Fruit fly (Drosophila melanogaster) whole organism, embryonic: Measurements from ENCODE around the gene CG31099.

Experiments used
- Atf3 ChIP-seq: fragments of 200-800 bp; sonication (Bioruptor generic); optimal IDR thresholded peaks from 3 replicates; lab custom pipeline; 2016; ENCODE audit warnings: missing biosample characterization, missing genetic modification characterization
- Atf6 ChIP-seq: fragments of 200-800 bp; sonication (Bioruptor generic); IDR thresholded peaks from 2 replicates; pipeline ENCODE4 v1.3.6; 2022; ENCODE audit warnings: missing biosample characterization, missing genetic modification characterization
- B-H1 ChIP-seq: fragments of 200-800 bp; sonication (Bioruptor generic); IDR thresholded peaks from 3 replicates; pipeline ENCODE4 v1.3.6; 2022; ENCODE audit warnings: missing biosample characterization, missing genetic modification characterization
- CG12659 ChIP-seq: fragments of 200-800 bp; sonication (Bioruptor generic); optimal IDR thresholded peaks from 3 replicates; lab custom pipeline; 2017; ENCODE audit warnings: mild to moderate bottlenecking, missing biosample characterization, missing genetic modification reagents, missing genetic modification characterization
- CG13296 ChIP-seq: fragments of 200-800 bp; sonication (Bioruptor generic); optimal IDR thresholded peaks from 3 replicates; lab custom pipeline; 2018; ENCODE audit warnings: missing biosample characterization, mild to moderate bottlenecking, missing genetic modification characterization
- CG13424 ChIP-seq: fragments of 200-800 bp; sonication (Bioruptor generic); optimal IDR thresholded peaks from 2 replicates; lab custom pipeline; 2019; ENCODE audit warnings: missing biosample characterization, mild to moderate bottlenecking, missing genetic modification characterization, moderate library complexity
- CG13894 ChIP-seq: fragments of 200-800 bp; sonication (Bioruptor generic); optimal IDR thresholded peaks from 3 replicates; lab custom pipeline; 2018; ENCODE audit warnings: missing biosample characterization, mild to moderate bottlenecking, missing genetic modification characterization, moderate library complexity
- CG15514 ChIP-seq: fragments of 200-800 bp; sonication (Bioruptor generic); optimal IDR thresholded peaks from 3 replicates; lab custom pipeline; 2017; ENCODE audit warnings: missing biosample characterization, missing genetic modification characterization, mild to moderate bottlenecking, moderate library complexity, missing genetic modification reagents
- CG1647 ChIP-seq: fragments of 200-800 bp; sonication (Bioruptor generic); optimal IDR thresholded peaks from 3 replicates; lab custom pipeline; 2016; ENCODE audit warnings: missing biosample characterization, missing genetic modification characterization
- CG2120 ChIP-seq: fragments of 200-800 bp; sonication (Bioruptor generic); optimal IDR thresholded peaks from 3 replicates; lab custom pipeline; 2016; ENCODE audit warnings: missing biosample characterization, missing genetic modification characterization
- CG2678 ChIP-seq: fragments of 200-800 bp; sonication (Bioruptor generic); optimal IDR thresholded peaks from 3 replicates; lab custom pipeline; 2019; ENCODE audit warnings: missing biosample characterization, mild to moderate bottlenecking, missing genetic modification characterization, moderate library complexity
- CG5180 ChIP-seq: fragments of 200-800 bp; sonication (Bioruptor generic); optimal IDR thresholded peaks from 3 replicates; lab custom pipeline; 2017; ENCODE audit warnings: missing biosample characterization, missing genetic modification characterization, mild to moderate bottlenecking, moderate library complexity, missing genetic modification reagents
- CG8281 ChIP-seq: fragments of 200-800 bp; sonication (Bioruptor generic); optimal IDR thresholded peaks from 2 replicates; lab custom pipeline; 2018; ENCODE audit warnings: missing biosample characterization, mild to moderate bottlenecking, missing genetic modification characterization, moderate library complexity
- CTCF ChIP-seq: fragments of 200-800 bp; sonication (Bioruptor generic); optimal IDR thresholded peaks from 2 replicates; lab custom pipeline; 2017; ENCODE audit warnings: missing biosample characterization, mild to moderate bottlenecking, missing genetic modification characterization, moderate library complexity
- Doc2 ChIP-seq: fragments of 200-800 bp; sonication (Bioruptor generic); IDR thresholded peaks from 2 replicates; pipeline ENCODE4 v1.3.6; 2022; ENCODE audit warnings: missing biosample characterization, missing genetic modification characterization
- Fer3 ChIP-seq: fragments of 200-800 bp; sonication (Bioruptor generic); optimal IDR thresholded peaks from 2 replicates; lab custom pipeline; 2018; ENCODE audit warnings: missing biosample characterization, mild to moderate bottlenecking, missing genetic modification characterization, moderate library complexity
- Hmr ChIP-seq: fragments of 200-800 bp; sonication (Bioruptor generic); optimal IDR thresholded peaks from 3 replicates; lab custom pipeline; 2017; ENCODE audit warnings: mild to moderate bottlenecking, missing biosample characterization, missing genetic modification reagents, missing genetic modification characterization
- Hr78 ChIP-seq, 2 experiments: fragments of 200-800 bp in 1 of 2; fragments of >200 bp in 1 of 2; sonication (Bioruptor generic) in 1 of 2; optimal IDR thresholded peaks; 2 replicates each; lab custom pipeline; 2017 to 2019; ENCODE audit warnings: missing biosample characterization in 2 of 2, missing genetic modification characterization in 2 of 2, mild to moderate bottlenecking in 1 of 2, moderate library complexity in 1 of 2
- Pdp1 ChIP-seq, 2 experiments: fragments of 200-800 bp; sonication (Bioruptor generic); optimal IDR thresholded peaks; 3 replicates each; lab custom pipeline; 2016; ENCODE audit warnings: missing biosample characterization in 2 of 2, missing genetic modification characterization in 2 of 2, mild to moderate bottlenecking in 1 of 2, moderate library complexity in 1 of 2
- Trl ChIP-seq, 3 experiments: fragments of >200 bp in 2 of 3; fragments of 200-800 bp in 1 of 3; sonication (Bioruptor generic) in 1 of 3; optimal IDR thresholded peaks; 2 replicates in 1 of 3; 3 replicates in 2 of 3; lab custom pipeline; 2016 to 2017; ENCODE audit warnings: missing biosample characterization in 1 of 3, missing genetic modification characterization in 1 of 3
- Vsx1 ChIP-seq: fragments of 200-800 bp; sonication (Bioruptor generic); optimal IDR thresholded peaks from 2 replicates; lab custom pipeline; 2017; ENCODE audit warnings: missing biosample characterization, mild to moderate bottlenecking, missing genetic modification characterization, missing genetic modification reagents
- ac ChIP-seq: fragments of 200-800 bp; sonication (Bioruptor generic); optimal IDR thresholded peaks from 3 replicates; lab custom pipeline; 2017; ENCODE audit warnings: missing biosample characterization, mild to moderate bottlenecking, missing genetic modification characterization
- ara ChIP-seq: fragments of 200-800 bp; sonication (Bioruptor generic); IDR thresholded peaks from 2 replicates; pipeline ENCODE4 v1.3.6; 2022; ENCODE audit warnings: missing biosample characterization, missing genetic modification characterization
- chinmo ChIP-seq: fragments of 200-800 bp; sonication (Bioruptor generic); IDR thresholded peaks from 4 replicates; pipeline ENCODE4 v1.3.6; 2022; ENCODE audit warnings: missing biosample characterization, missing genetic modification characterization; ENCODE audit not compliant: partially characterized antibody
- dmrt99B ChIP-seq: fragments of 200-800 bp; sonication (Bioruptor generic); optimal IDR thresholded peaks from 2 replicates; lab custom pipeline; 2018; ENCODE audit warnings: missing biosample characterization, mild to moderate bottlenecking, missing genetic modification characterization, moderate library complexity
- eve ChIP-seq, 2 experiments: fragments of >200 bp; optimal IDR thresholded peaks; 2 replicates each; lab custom pipeline; 2017; ENCODE audit warnings: missing biosample characterization in 2 of 2, missing genetic modification characterization in 2 of 2
- exex ChIP-seq: fragments of 200-800 bp; sonication (Bioruptor generic); optimal IDR thresholded peaks from 4 replicates; lab custom pipeline; 2018; ENCODE audit warnings: missing biosample characterization, mild to moderate bottlenecking, missing genetic modification characterization, moderate library complexity
- fd3F ChIP-seq: fragments of 200-800 bp; sonication (Bioruptor generic); optimal IDR thresholded peaks from 2 replicates; lab custom pipeline; 2018; ENCODE audit warnings: missing biosample characterization, mild to moderate bottlenecking, missing genetic modification characterization, moderate library complexity
- grn ChIP-seq: fragments of 200-800 bp; sonication (Bioruptor generic); optimal IDR thresholded peaks from 3 replicates; lab custom pipeline; 2017; ENCODE audit warnings: missing biosample characterization, missing genetic modification characterization
- lab ChIP-seq: fragments of 200-800 bp; sonication (Bioruptor generic); optimal IDR thresholded peaks from 3 replicates; lab custom pipeline; 2017; ENCODE audit warnings: missing biosample characterization, missing genetic modification characterization, mild to moderate bottlenecking, moderate library complexity, missing genetic modification reagents
- odd ChIP-seq: fragments of 200-800 bp; sonication (Bioruptor generic); optimal IDR thresholded peaks from 2 replicates; lab custom pipeline; 2017; ENCODE audit warnings: missing biosample characterization, mild to moderate bottlenecking, missing genetic modification characterization
- prd ChIP-seq, 3 experiments: fragments of >200 bp in 2 of 3; fragments of 200-800 bp in 1 of 3; sonication (Bioruptor generic) in 1 of 3; optimal IDR thresholded peaks in 2 of 3; IDR thresholded peaks in 1 of 3; 2 replicates in 2 of 3; 3 replicates in 1 of 3; pipeline versions ENCODE4 v1.3.6 to Lab custom; 2017 to 2022; ENCODE audit warnings: missing biosample characterization in 1 of 3, missing genetic modification characterization in 1 of 3
- pros ChIP-seq: fragments of 200-800 bp; sonication (Bioruptor generic); optimal IDR thresholded peaks from 3 replicates; lab custom pipeline; 2019; ENCODE audit warnings: missing biosample characterization, mild to moderate bottlenecking, missing genetic modification characterization, moderate library complexity
- repo ChIP-seq: fragments of 200-800 bp; sonication (Bioruptor generic); optimal IDR thresholded peaks from 2 replicates; lab custom pipeline; 2016; ENCODE audit warnings: missing biosample characterization, missing genetic modification characterization
- run ChIP-seq: fragments of 200-800 bp; sonication (Bioruptor generic); optimal IDR thresholded peaks from 3 replicates; lab custom pipeline; 2018; ENCODE audit warnings: missing biosample characterization, mild to moderate bottlenecking, missing genetic modification characterization
- scrt ChIP-seq: fragments of 200-800 bp; sonication (Bioruptor generic); optimal IDR thresholded peaks from 2 replicates; lab custom pipeline; 2018; ENCODE audit warnings: missing biosample characterization, mild to moderate bottlenecking, missing genetic modification characterization, moderate library complexity
- sd ChIP-seq: fragments of 200-800 bp; sonication (Bioruptor generic); optimal IDR thresholded peaks from 3 replicates; lab custom pipeline; 2018; ENCODE audit warnings: missing biosample characterization, mild to moderate bottlenecking, missing genetic modification characterization, moderate library complexity
- sens ChIP-seq: fragments of 200-800 bp; sonication (Bioruptor generic); peaks from one replicate; lab custom pipeline; 2016; ENCODE audit warnings: missing biosample characterization, missing genetic modification characterization
- sug ChIP-seq: fragments of 200-800 bp; optimal IDR thresholded peaks from 2 replicates; lab custom pipeline; 2019; ENCODE audit warnings: missing biosample characterization, mild to moderate bottlenecking, missing genetic modification characterization, moderate library complexity
- unpg ChIP-seq: fragments of 200-800 bp; sonication (Bioruptor generic); optimal IDR thresholded peaks from 3 replicates; lab custom pipeline; 2018; ENCODE audit warnings: missing biosample characterization, mild to moderate bottlenecking, missing genetic modification characterization, moderate library complexity
- z ChIP-seq: fragments of 200-800 bp; sonication (Bioruptor generic); IDR thresholded peaks from 3 replicates; pipeline ENCODE4 v1.3.6; 2022; ENCODE audit warnings: missing biosample characterization, missing genetic modification characterization

Gene CG31099

dm6 chr3R:25289589-25289988 lies 21.2 kb downstream of the CG31099 start, which contains the start of gene CG11893 (continued):
- TF ChIP-seq prd (optimal IDR thresholded peaks at IDR 0.05; lab: Kevin White, UChicago): no peak
- no peak for TF ChIP-seq prd (GFP tag; IDR thresholded peaks at IDR 0.05; lab: Robert Waterston, UW)

DNA sequence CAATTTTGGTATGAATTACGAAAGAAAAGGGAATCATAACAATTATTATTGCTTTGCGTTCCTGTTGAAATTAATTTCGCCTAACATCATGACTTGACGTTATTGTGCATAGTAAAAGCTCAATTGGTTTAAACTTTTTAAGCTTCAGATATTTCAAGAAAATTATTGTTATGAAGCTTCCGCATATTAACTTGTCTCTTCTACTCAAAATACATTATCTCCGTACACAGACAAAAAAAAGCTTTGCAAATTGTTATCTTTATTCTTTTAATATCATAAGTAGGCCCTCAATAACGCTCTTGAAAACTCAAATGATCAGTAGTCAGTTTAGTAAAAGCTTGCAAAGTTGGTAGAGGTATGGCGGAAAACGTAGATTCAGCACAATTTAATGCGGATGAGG lies 23.6 kb downstream of the CG31099 start, which contains the start of gene CG13658:
CG13658 (plus strand) TSS at position 347 of the 400 bp plus-strand sequence.
- peak; percentile 69 for TF ChIP-seq exex
- TF ChIP-seq sug (tag; lab: Kevin White, UChicago): peak; percentile 29
- TF ChIP-seq chinmo: 0 out of 4 replicates have a peak, but pooled peaks have one; percentile 17
- TF ChIP-seq CTCF (GFP tag; lab: Kevin White, UChicago): no peak
- peak in 1 of 2 experiments; percentile 16 for TF ChIP-seq Trl (optimal IDR thresholded peaks at IDR 0.05; lab: Kevin White, UChicago)
- no peak for TF ChIP-seq Trl (GFP tag; optimal IDR thresholded peaks at IDR 0.05; lab: Kevin White, UChicago)
- TF ChIP-seq CG8281 (tag; lab: Kevin White, UChicago): no peak
- TF ChIP-seq z (GFP tag; lab: Robert Waterston, UW): 0 out of 3 replicates have a peak, but pooled peaks have one; percentile 31
- peak; percentile 13 for TF ChIP-seq sens
- TF ChIP-seq repo (GFP tag; lab: Kevin White, UChicago): no peak
- TF ChIP-seq, all 482 proteins: peak for 6

DNA sequence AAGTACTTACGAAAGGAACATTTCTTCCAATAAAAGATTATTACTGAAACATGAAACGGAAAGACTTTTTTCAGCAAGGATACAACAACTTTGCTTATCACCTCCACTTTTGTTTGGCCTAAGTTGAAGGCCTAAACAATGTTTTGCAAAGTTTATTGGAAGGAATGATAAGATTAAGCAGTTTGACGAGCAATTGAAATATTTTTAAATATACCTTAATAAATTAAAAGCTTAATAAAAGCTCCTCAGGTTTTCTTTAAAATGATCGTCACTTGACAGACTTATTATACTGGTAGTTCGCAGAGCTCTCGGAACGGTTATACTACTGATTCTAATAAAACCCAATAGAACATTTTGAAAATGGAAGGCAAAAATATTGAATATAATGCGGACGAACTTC lies 25.6 kb downstream of the CG31099 start, which contains the start of gene CG31104:
CG31104 (plus strand) TSS at position 301 of the 400 bp plus-strand sequence.
- peak; percentile 22 for TF ChIP-seq exex
- TF ChIP-seq CG1647 (GFP tag; lab: Kevin White, UChicago): no peak

DNA sequence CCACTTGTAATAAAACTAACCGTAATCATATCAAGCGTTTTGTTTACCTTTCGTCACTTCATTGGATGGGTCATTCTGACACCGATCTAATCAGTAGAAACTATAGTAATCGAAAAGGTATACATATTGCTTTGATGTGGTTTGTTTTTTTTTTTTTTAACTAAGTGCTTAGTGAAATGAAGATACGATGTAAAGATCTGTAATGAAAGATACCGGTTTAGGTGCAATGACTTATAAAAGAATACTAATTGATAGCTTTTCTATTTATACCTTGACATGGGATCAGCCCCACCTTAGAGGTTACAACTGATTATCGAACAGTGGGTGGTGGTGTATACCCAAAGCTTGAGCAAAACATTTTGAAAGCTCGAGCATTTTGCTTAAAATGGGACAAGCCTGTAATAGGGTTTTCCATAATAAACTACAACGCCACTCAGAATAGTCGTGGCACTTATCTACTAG lies 27.5 kb downstream of the CG31099 start, which contains the start of gene CG31300:
CG31300 (plus strand) TSS at position 412 of the 462 bp plus-strand sequence.
- TF ChIP-seq sug (tag; lab: Kevin White, UChicago): peak; percentile 18
- TF ChIP-seq Hr78 (GFP tag; optimal IDR thresholded peaks at IDR 0.05; lab: Kevin White, UChicago): peak in 1 of 2 experiments; percentile 57
- no peak for TF ChIP-seq ac (GFP tag; lab: Kevin White, UChicago)
- TF ChIP-seq Pdp1 (GFP tag; optimal IDR thresholded peaks at IDR 0.05; lab: Kevin White, UChicago): peak in 1 of 2 experiments; percentile 59
- TF ChIP-seq pros: no peak
- peak; percentile 37 for TF ChIP-seq exex
- no peak for TF ChIP-seq eve (GFP tag; optimal IDR thresholded peaks at IDR 0.05; lab: Kevin White, UChicago)
- peak; percentile 69 for TF ChIP-seq run (tag; lab: Kevin White, UChicago)
- TF ChIP-seq B-H1: no peak
- TF ChIP-seq Fer3: no peak
- peak; percentile 68 for TF ChIP-seq grn (GFP tag; lab: Kevin White, UChicago)

DNA sequence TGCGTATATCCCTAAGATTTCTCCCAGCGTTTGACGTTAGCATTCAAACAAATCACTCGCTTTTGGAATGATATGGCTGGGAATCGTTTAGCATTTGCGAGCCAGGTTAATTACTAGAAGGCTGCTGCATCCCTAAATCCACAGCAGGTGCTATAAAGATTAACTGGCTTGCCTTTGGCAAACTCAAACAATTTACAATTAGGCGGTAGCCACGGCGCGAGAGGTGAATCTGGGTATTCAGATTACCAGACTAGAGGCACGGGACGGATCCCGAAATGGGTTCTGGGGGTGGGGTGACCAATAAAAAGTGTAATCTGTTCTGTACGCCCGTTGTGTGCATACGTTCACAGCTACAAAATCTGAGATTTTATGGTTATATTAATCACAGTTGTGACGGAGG lies 29.6 kb downstream of the CG31099 start, which contains the start of gene CG11892:
CG11892 (plus strand) TSS at position 384 of the 400 bp plus-strand sequence.
- TF ChIP-seq fd3F (GFP tag; lab: Kevin White, UChicago): peak; percentile 28
- TF ChIP-seq CG2678 (tag; lab: Kevin White, UChicago): peak; percentile 65
- peak; percentile 68 for TF ChIP-seq CG13894 (tag; lab: Kevin White, UChicago)
- no peak for TF ChIP-seq Atf3 (GFP tag; lab: Kevin White, UChicago)
- peak; percentile 44 for TF ChIP-seq CG2120 (GFP tag; lab: Kevin White, UChicago)
- peak; percentile 45 for TF ChIP-seq Vsx1
- peak; percentile 52 for TF ChIP-seq CG13424
- peak; percentile 83 for TF ChIP-seq lab (GFP tag; lab: Kevin White, UChicago)
- peak; percentile 66 for TF ChIP-seq odd (GFP tag; lab: Kevin White, UChicago)
- TF ChIP-seq Doc2: no peak
- peak; percentile 27 for TF ChIP-seq dmrt99B (tag; lab: Kevin White, UChicago)
- peak; percentile 73 for TF ChIP-seq Hmr (GFP tag; lab: Kevin White, UChicago)
- TF ChIP-seq Atf6 (GFP tag; lab: Robert Waterston, UW): peak; percentile 21; the same call in 1 of the 2 replicates
- TF ChIP-seq CG13296: peak; percentile 76
- 0 out of 2 replicates have a peak, but pooled peaks have one; percentile 43 for TF ChIP-seq ara (GFP tag; lab: Robert Waterston, UW)
- peak; percentile 31 for TF ChIP-seq sd (tag; lab: Kevin White, UChicago)
- peak; percentile 51 for TF ChIP-seq unpg (GFP tag; lab: Kevin White, UChicago)
- peak; percentile 53 for TF ChIP-seq CG15514 (GFP tag; lab: Kevin White, UChicago)
- peak; percentile 46 for TF ChIP-seq CG12659 (GFP tag; lab: Kevin White, UChicago)
- peak; percentile 68 for TF ChIP-seq scrt (GFP tag; lab: Kevin White, UChicago)
- TF ChIP-seq CG5180 (GFP tag; lab: Kevin White, UChicago): peak; percentile 33
